Fruit fly (Drosophila melanogaster) whole organism, wandering third instar larva: ENCODE data around the gene CG5112.
A peak's percentile ranks its signal among the peaks of the same experiment; 100 is the strongest.

Experiments
- Abd-B ChIP-seq: fragments of >200 bp; optimal IDR thresholded peaks from 2 replicates; lab custom pipeline; 2017; ENCODE audit warnings: missing biosample characterization, missing genetic modification characterization
- CG32264 ChIP-seq: fragments of 200-800 bp; sonication (Bioruptor generic); optimal IDR thresholded peaks from 2 replicates; lab custom pipeline; 2016; ENCODE audit warnings: missing biosample characterization, missing genetic modification characterization
- CG9705 ChIP-seq: fragments of 200-800 bp; sonication (Bioruptor generic); optimal IDR thresholded peaks from 2 replicates; lab custom pipeline; 2018; ENCODE audit warnings: missing biosample characterization, mild to moderate bottlenecking, missing genetic modification characterization
- CrebA ChIP-seq: fragments of 200-800 bp; sonication (Bioruptor generic); optimal IDR thresholded peaks from 2 replicates; lab custom pipeline; 2016; ENCODE audit warnings: missing biosample characterization, mild to moderate bottlenecking, missing genetic modification characterization, borderline replicate concordance
- Dfd ChIP-seq: fragments of >200 bp; optimal IDR thresholded peaks from 2 replicates; lab custom pipeline; 2017; ENCODE audit warnings: missing biosample characterization, missing genetic modification characterization
- Dif ChIP-seq: fragments of 200-275, 200-300 bp; sonication (Bioruptor generic); optimal IDR thresholded peaks from 2 replicates; lab custom pipeline; 2018; ENCODE audit warnings: missing biosample characterization, missing genetic modification characterization; ENCODE audit not compliant: partially characterized antibody
- GATAd ChIP-seq: sonication (Bioruptor generic); optimal IDR thresholded peaks from 2 replicates; lab custom pipeline; 2016; ENCODE audit warnings: missing biosample characterization, missing genetic modification characterization
- HLH106 ChIP-seq: fragments of 200-800 bp; optimal IDR thresholded peaks from 3 replicates; lab custom pipeline; 2019; ENCODE audit warnings: missing biosample characterization, mild to moderate bottlenecking, missing genetic modification characterization, moderate library complexity
- Hr78 ChIP-seq: fragments of >200 bp; optimal IDR thresholded peaks from 2 replicates; lab custom pipeline; 2017; ENCODE audit warnings: missing biosample characterization, missing genetic modification characterization
- Hr83 ChIP-seq: fragments of 200-300 bp; sonication (Bioruptor generic); optimal IDR thresholded peaks from 2 replicates; lab custom pipeline; 2016; ENCODE audit warnings: missing biosample characterization, mild to moderate bottlenecking, missing genetic modification characterization, moderate library complexity; ENCODE audit not compliant: poor library complexity, severe bottlenecking
- Jra ChIP-seq: sonication (Bioruptor generic); optimal IDR thresholded peaks from 2 replicates; lab custom pipeline; 2016; ENCODE audit warnings: missing biosample characterization, missing genetic modification characterization
- Mio ChIP-seq: sonication (Bioruptor generic); optimal IDR thresholded peaks from 2 replicates; lab custom pipeline; 2016; ENCODE audit warnings: missing biosample characterization, missing genetic modification characterization
- Myc ChIP-seq: fragments of >200 bp; optimal IDR thresholded peaks from 2 replicates; lab custom pipeline; 2017
- N ChIP-seq: fragments of >200 bp; optimal IDR thresholded peaks from 2 replicates; lab custom pipeline; 2018; ENCODE audit warnings: missing biosample characterization, missing external identifiers, missing genetic modification characterization
- OdsH ChIP-seq: fragments of 200-800 bp; sonication (Bioruptor generic); optimal IDR thresholded peaks from 2 replicates; lab custom pipeline; 2016; ENCODE audit warnings: missing biosample characterization, mild to moderate bottlenecking, missing genetic modification characterization
- Rel ChIP-seq, 2 experiments: fragments of 200-800 bp; sonication (Bioruptor generic) in 1 of 2; optimal IDR thresholded peaks; 2 replicates in 1 of 2; 3 replicates in 1 of 2; lab custom pipeline; 2016 to 2019; ENCODE audit warnings: mild to moderate bottlenecking in 2 of 2, missing biosample characterization in 2 of 2, missing genetic modification characterization in 2 of 2, moderate library complexity in 1 of 2
- Sp1 ChIP-seq: fragments of 200-800 bp; sonication (Bioruptor generic); optimal IDR thresholded peaks from 3 replicates; lab custom pipeline; 2019; ENCODE audit warnings: missing biosample characterization, mild to moderate bottlenecking, missing genetic modification characterization, moderate library complexity
- Vsx2 ChIP-seq: fragments of 200-300, 225-300 bp; sonication (Bioruptor generic); optimal IDR thresholded peaks from 2 replicates; lab custom pipeline; 2018; ENCODE audit warnings: missing biosample characterization, missing genetic modification characterization; ENCODE audit not compliant: partially characterized antibody
- br ChIP-seq: fragments of 200-800 bp; sonication (Bioruptor generic); optimal IDR thresholded peaks from 2 replicates; lab custom pipeline; 2016; ENCODE audit warnings: missing biosample characterization, missing genetic modification characterization
- brk ChIP-seq: fragments of 200-800 bp; sonication (Bioruptor generic); optimal IDR thresholded peaks from 2 replicates; lab custom pipeline; 2016; ENCODE audit warnings: missing biosample characterization, mild to moderate bottlenecking, missing genetic modification characterization
- dmrt93B ChIP-seq: fragments of 200-800 bp; sonication (Bioruptor generic); optimal IDR thresholded peaks from 2 replicates; lab custom pipeline; 2018; ENCODE audit warnings: missing biosample characterization, mild to moderate bottlenecking, missing genetic modification characterization
- dsf ChIP-seq: sonication (Bioruptor generic); optimal IDR thresholded peaks from 2 replicates; lab custom pipeline; 2016; ENCODE audit warnings: missing biosample characterization, missing genetic modification characterization, borderline replicate concordance
- ey ChIP-seq: fragments of 200-800 bp; sonication (Bioruptor generic); optimal IDR thresholded peaks from 2 replicates; lab custom pipeline; 2016; ENCODE audit warnings: missing biosample characterization, missing genetic modification characterization
- fru ChIP-seq: fragments of 200-800 bp; sonication (Bioruptor generic); optimal IDR thresholded peaks from 3 replicates; lab custom pipeline; 2016; ENCODE audit warnings: missing biosample characterization, mild to moderate bottlenecking, missing genetic modification characterization
- h ChIP-seq: fragments of 200-800 bp; sonication (Bioruptor generic); optimal IDR thresholded peaks from 3 replicates; lab custom pipeline; 2016; ENCODE audit warnings: missing biosample characterization, mild to moderate bottlenecking, missing genetic modification characterization
- lola ChIP-seq: fragments of >200 bp; optimal IDR thresholded peaks from 2 replicates; lab custom pipeline; 2017; ENCODE audit warnings: missing biosample characterization, missing genetic modification characterization
- psq ChIP-seq: fragments of 200-800 bp; sonication (Bioruptor generic); optimal IDR thresholded peaks from 3 replicates; lab custom pipeline; 2017; ENCODE audit warnings: missing biosample characterization, mild to moderate bottlenecking, missing genetic modification characterization, moderate library complexity
- rgr ChIP-seq: fragments of 200-800 bp; sonication (Bioruptor generic); optimal IDR thresholded peaks from 3 replicates; lab custom pipeline; 2016; ENCODE audit warnings: missing biosample characterization, mild to moderate bottlenecking, missing genetic modification characterization
- sage ChIP-seq: fragments of 200-800 bp; sonication (Bioruptor generic); optimal IDR thresholded peaks from 2 replicates; lab custom pipeline; 2016; ENCODE audit warnings: missing biosample characterization, mild to moderate bottlenecking, missing genetic modification characterization
- sv ChIP-seq: fragments of 200-800 bp; sonication (Bioruptor generic); optimal IDR thresholded peaks from 3 replicates; lab custom pipeline; 2016; ENCODE audit warnings: missing biosample characterization, missing genetic modification characterization
- tai ChIP-seq: sonication (Bioruptor generic); optimal IDR thresholded peaks from 2 replicates; lab custom pipeline; 2016; ENCODE audit warnings: missing biosample characterization, missing genetic modification characterization
- woc ChIP-seq: sonication (Bioruptor generic); optimal IDR thresholded peaks from 2 replicates; lab custom pipeline; 2016; ENCODE audit warnings: missing biosample characterization, mild to moderate bottlenecking, missing genetic modification characterization

The CG5112 gene

DNA sequence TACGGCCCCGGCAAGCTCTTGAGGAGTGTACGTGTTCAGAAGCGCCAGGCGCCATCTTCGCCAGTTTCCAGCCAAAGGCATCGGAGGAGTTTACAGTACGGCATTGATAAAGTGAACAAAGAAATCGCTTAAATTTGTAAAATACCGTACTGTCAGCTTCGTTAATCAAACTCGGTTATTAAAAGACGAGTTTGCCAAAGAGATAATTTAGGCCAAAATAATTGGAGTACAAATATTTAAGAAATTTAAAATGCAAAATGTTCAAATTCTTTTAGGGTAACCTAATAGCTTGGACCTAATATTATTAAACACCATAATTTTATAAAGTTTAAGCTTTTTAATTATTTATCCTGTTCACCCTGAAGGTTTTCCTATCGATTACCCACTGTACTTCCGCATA is 39.4 kb upstream of the CG5112 start:
- no peak for TF ChIP-seq sv (GFP tag; lab: Kevin White, UChicago)
- TF ChIP-seq fru (GFP tag; lab: Kevin White, UChicago), result no peak
- no peak for TF ChIP-seq Mio (GFP tag; lab: Kevin White, UChicago)
- TF ChIP-seq Rel (GFP tag; optimal IDR thresholded peaks at IDR 0.05; lab: Kevin White, UChicago), result no peak
- no peak for TF ChIP-seq Rel (tag; optimal IDR thresholded peaks at IDR 0.05; lab: Kevin White, UChicago)
- TF ChIP-seq N, result no peak
- TF ChIP-seq CrebA (GFP tag; lab: Kevin White, UChicago), result no peak
- TF ChIP-seq tai (GFP tag; lab: Kevin White, UChicago), result no peak
- no peak for TF ChIP-seq dmrt93B (GFP tag; lab: Kevin White, UChicago)
- TF ChIP-seq HLH106 (tag; lab: Kevin White, UChicago), result no peak
- TF ChIP-seq Myc (lab: Kevin White, UChicago), result no peak
- no peak for TF ChIP-seq OdsH (GFP tag; lab: Kevin White, UChicago)
- no peak for TF ChIP-seq Hr83 (GFP tag; lab: Kevin White, UChicago)
- TF ChIP-seq Vsx2 (GFP tag; lab: Kevin White, UChicago), result no peak
- no peak for TF ChIP-seq Dif (GFP tag; lab: Kevin White, UChicago)
- TF ChIP-seq CG9705 (GFP tag; lab: Kevin White, UChicago), result no peak
- TF ChIP-seq Hr78 (GFP tag; lab: Kevin White, UChicago), result no peak
- TF ChIP-seq, all 38 proteins: peak for 0

DNA sequence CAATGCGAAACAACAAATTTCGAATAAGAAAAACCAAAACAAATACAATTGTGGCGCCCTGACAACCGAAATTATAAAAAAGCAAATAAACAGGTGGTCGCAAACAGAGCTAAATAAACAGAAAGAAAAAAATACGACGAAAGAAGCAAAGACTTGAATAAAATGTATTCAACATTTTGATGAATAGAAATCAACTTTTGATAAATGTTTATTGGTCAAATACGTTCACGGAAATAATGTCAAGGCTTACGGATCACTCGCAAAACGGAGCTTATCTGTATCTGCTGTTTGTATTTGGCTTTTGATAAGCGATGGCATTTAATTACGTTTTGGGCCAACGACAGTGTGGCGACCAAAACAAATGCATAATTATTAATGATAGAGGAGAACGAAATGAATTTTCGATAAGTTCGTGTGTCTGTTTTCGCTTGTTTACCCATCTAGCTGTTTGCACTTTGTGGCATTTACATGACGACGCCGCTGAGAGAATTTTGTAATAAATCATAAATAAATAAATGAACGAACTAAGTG is 38.0 kb upstream of the CG5112 start:
- TF ChIP-seq h (GFP tag; lab: Kevin White, UChicago) (peak; percentile 12), ey (GFP tag; lab: Kevin White, UChicago) (no peak), tai (GFP tag; lab: Kevin White, UChicago) (peak; percentile 47), br (GFP tag; lab: Kevin White, UChicago) (peak; percentile 23), Abd-B (GFP tag; lab: Kevin White, UChicago) (no peak), GATAd (GFP tag; lab: Kevin White, UChicago) (no peak), rgr (GFP tag; lab: Kevin White, UChicago) (peak; percentile 4), Sp1 (GFP tag; lab: Kevin White, UChicago) (peak; percentile 26), Rel (GFP tag; optimal IDR thresholded peaks at IDR 0.05; lab: Kevin White, UChicago) (no peak), Rel (tag; optimal IDR thresholded peaks at IDR 0.05; lab: Kevin White, UChicago) (peak; percentile 41), psq (peak; percentile 23), CG9705 (GFP tag; lab: Kevin White, UChicago) (peak; percentile 8), OdsH (GFP tag; lab: Kevin White, UChicago) (peak; percentile 30)

- no peak for TF ChIP-seq Jra
- no peak for TF ChIP-seq Rel (GFP tag; optimal IDR thresholded peaks at IDR 0.05; lab: Kevin White, UChicago)
- TF ChIP-seq Rel (tag; optimal IDR thresholded peaks at IDR 0.05; lab: Kevin White, UChicago), result peak; percentile 2
These were observed 34.2 kb upstream of the CG5112 start for dm6 chr3R:25457097-25457496.

DNA sequence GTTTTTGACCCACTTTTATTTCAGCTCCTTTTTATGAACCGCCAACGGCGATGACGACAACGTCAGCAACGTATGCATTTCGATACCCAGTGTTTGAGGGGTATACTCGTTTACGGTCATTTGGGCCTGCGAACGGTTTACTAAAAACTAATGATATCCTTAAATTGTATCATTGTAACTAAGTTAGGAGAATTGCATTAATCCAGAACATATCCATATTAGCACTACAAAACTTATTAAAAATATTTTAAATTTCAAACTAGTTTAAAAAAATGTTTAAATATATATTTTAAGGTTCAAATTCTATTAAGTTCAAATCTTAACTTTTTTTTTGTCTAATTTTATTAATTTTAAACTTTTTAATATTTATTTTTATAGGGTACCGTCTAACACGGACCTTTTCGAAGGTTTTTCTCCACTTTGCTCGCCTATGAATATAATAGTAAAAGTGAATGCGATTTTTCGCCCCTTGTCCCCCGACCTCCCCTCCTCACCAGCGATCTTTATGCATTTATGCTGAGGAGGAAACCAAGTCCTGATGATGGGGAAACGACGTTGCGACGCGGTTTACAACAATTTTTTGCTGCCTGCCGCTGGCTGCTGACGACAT is 32.0 kb upstream of the CG5112 start:
- peak; percentile 15 for TF ChIP-seq OdsH (GFP tag; lab: Kevin White, UChicago)
- TF ChIP-seq lola, result no peak
- peak; percentile 25 for TF ChIP-seq h (GFP tag; lab: Kevin White, UChicago)
- TF ChIP-seq brk (GFP tag; lab: Kevin White, UChicago), result no peak
- peak; percentile 14 for TF ChIP-seq rgr (GFP tag; lab: Kevin White, UChicago)

DNA sequence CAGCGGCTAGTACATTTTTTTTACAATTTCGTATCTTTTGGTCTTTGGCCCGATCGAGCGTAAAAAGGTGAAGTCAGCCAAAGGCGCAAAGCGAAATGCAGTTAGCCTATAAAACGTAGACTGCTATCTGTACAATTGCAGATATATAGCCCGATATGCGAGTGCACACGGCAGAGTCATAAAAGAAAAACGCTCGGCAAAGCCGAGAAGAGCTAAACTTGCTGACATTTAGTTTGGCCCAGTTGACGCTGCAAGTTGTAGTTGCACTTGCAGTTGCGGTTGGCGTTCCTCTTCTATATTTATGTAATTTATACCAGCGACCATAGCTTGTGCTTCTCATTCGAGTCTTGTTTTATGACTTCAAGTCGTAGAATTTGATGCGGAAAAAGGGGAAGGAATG is 30.6 kb upstream of the CG5112 start:
- TF ChIP-seq Sp1 (GFP tag; lab: Kevin White, UChicago), result no peak
- TF ChIP-seq Myc (lab: Kevin White, UChicago), result no peak
- TF ChIP-seq Dfd (GFP tag; lab: Kevin White, UChicago), result no peak
- TF ChIP-seq Jra, result no peak
- no peak for TF ChIP-seq br (GFP tag; lab: Kevin White, UChicago)
- no peak for TF ChIP-seq HLH106 (tag; lab: Kevin White, UChicago)
- TF ChIP-seq woc (GFP tag; lab: Kevin White, UChicago), result no peak
- TF ChIP-seq rgr (GFP tag; lab: Kevin White, UChicago), result no peak
- no peak for TF ChIP-seq lola
- no peak for TF ChIP-seq CrebA (GFP tag; lab: Kevin White, UChicago)
- no peak for TF ChIP-seq N
- TF ChIP-seq GATAd (GFP tag; lab: Kevin White, UChicago), result no peak
- no peak for TF ChIP-seq sage (GFP tag; lab: Kevin White, UChicago)
- TF ChIP-seq dsf (GFP tag; lab: Kevin White, UChicago), result no peak
- TF ChIP-seq Rel (GFP tag; optimal IDR thresholded peaks at IDR 0.05; lab: Kevin White, UChicago), result no peak
- TF ChIP-seq Rel (tag; optimal IDR thresholded peaks at IDR 0.05; lab: Kevin White, UChicago), result no peak
- no peak for TF ChIP-seq Hr78 (GFP tag; lab: Kevin White, UChicago)
- no peak for TF ChIP-seq CG32264 (GFP tag; lab: Kevin White, UChicago)
